Worm (Caenorhabditis elegans): ENCODE results near the gene nlp-22.

nlp-22 gene

DNA sequence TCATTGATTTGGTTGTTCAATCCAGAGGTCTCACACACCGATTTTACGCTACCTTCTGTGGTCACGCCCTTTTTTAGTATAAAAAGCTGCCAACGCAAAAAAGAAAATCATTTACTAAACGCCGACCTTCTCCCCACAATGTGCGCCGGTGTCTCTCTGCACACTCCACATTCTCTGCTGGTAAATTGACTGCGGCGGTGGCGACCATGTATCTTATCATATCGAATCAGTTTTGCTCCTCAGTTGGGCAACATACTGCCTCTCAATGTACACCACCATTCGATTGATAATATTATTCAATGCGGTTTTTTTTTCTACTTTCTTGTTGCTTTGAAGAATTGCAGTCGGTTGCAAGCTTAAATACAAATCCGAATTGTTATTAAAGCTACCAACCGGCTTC lies 30.2 kb upstream of the nlp-22 start:
- TF ChIP-seq ceh-36 (tag; optimal IDR thresholded peaks at IDR 0.05): no peak
- no peak for TF ChIP-seq hmg-4 (GFP tag; optimal IDR thresholded peaks at IDR 0.05)
- TF ChIP-seq tbx-37 (GFP tag; conservative IDR thresholded peaks at IDR 0.05): no peak
- no peak for TF ChIP-seq tra-4 (tag; optimal IDR thresholded peaks at IDR 0.05)
- no peak for TF ChIP-seq hnd-1 (tag; optimal IDR thresholded peaks at IDR 0.05)
- TF ChIP-seq scrt-1 (GFP tag; IDR thresholded peaks at IDR 0.05): no peak
- TF ChIP-seq ama-1 (optimal IDR thresholded peaks at IDR 0.05): no peak
- no peak for TF ChIP-seq F13C5.2 (tag; optimal IDR thresholded peaks at IDR 0.05)
- TF ChIP-seq ets-7 (tag; optimal IDR thresholded peaks at IDR 0.05): no peak
- TF ChIP-seq ceh-13 (GFP tag; optimal IDR thresholded peaks at IDR 0.05): no peak
- no peak for TF ChIP-seq tbx-11 (GFP tag; IDR thresholded peaks at IDR 0.05)
- TF ChIP-seq B0310.2 (tag; optimal IDR thresholded peaks at IDR 0.05): no peak
- TF ChIP-seq pes-1 (GFP tag; IDR thresholded peaks at IDR 0.05): no peak
- no peak for TF ChIP-seq hmbx-1 (tag; optimal IDR thresholded peaks at IDR 0.05)
- TF ChIP-seq flt-1 (GFP tag; IDR thresholded peaks at IDR 0.05): no peak
- TF ChIP-seq sea-1 (GFP tag; conservative IDR thresholded peaks at IDR 0.05): no peak
- no peak for TF ChIP-seq aly-1 (tag; optimal IDR thresholded peaks at IDR 0.05)

DNA sequence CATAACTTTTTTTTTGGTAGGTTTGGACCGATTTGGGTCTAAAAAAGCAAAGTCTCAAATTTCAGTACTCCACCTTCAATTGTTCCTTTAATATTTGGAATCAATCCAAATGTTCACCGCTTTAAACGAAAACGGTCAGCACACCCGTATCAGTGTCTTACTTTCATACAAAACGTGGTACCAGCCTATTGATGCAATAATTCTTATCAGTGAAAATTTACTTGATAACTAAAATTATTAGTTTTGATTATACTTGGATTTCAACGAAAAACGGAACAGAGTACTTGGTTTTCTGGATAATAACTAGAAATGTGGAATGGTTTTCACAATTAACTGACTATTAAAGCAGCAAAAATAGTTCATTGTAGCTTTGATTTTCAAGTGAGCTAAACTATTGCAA lies 28.8 kb upstream of the nlp-22 start:
- TF ChIP-seq ceh-13 (GFP tag; optimal IDR thresholded peaks at IDR 0.05): no peak
- no peak for TF ChIP-seq tra-4 (tag; optimal IDR thresholded peaks at IDR 0.05)
- no peak for TF ChIP-seq aly-1 (tag; optimal IDR thresholded peaks at IDR 0.05)
- TF ChIP-seq sea-1 (GFP tag; conservative IDR thresholded peaks at IDR 0.05): no peak
- TF ChIP-seq hmbx-1 (tag; optimal IDR thresholded peaks at IDR 0.05): no peak
- no peak for TF ChIP-seq hmg-4 (GFP tag; optimal IDR thresholded peaks at IDR 0.05)
- no peak for TF ChIP-seq scrt-1 (GFP tag; IDR thresholded peaks at IDR 0.05)
- no peak for TF ChIP-seq B0310.2 (tag; optimal IDR thresholded peaks at IDR 0.05)
- no peak for TF ChIP-seq ets-7 (tag; optimal IDR thresholded peaks at IDR 0.05)
- TF ChIP-seq tbx-11 (GFP tag; IDR thresholded peaks at IDR 0.05): no peak
- no peak for TF ChIP-seq hnd-1 (tag; optimal IDR thresholded peaks at IDR 0.05)
- TF ChIP-seq flt-1 (GFP tag; IDR thresholded peaks at IDR 0.05): no peak
- TF ChIP-seq ama-1 (optimal IDR thresholded peaks at IDR 0.05): no peak
- no peak for TF ChIP-seq tbx-37 (GFP tag; conservative IDR thresholded peaks at IDR 0.05)
- no peak for TF ChIP-seq pes-1 (GFP tag; IDR thresholded peaks at IDR 0.05)
- no peak for TF ChIP-seq F13C5.2 (tag; optimal IDR thresholded peaks at IDR 0.05)
- no peak for TF ChIP-seq ceh-36 (tag; optimal IDR thresholded peaks at IDR 0.05)

DNA sequence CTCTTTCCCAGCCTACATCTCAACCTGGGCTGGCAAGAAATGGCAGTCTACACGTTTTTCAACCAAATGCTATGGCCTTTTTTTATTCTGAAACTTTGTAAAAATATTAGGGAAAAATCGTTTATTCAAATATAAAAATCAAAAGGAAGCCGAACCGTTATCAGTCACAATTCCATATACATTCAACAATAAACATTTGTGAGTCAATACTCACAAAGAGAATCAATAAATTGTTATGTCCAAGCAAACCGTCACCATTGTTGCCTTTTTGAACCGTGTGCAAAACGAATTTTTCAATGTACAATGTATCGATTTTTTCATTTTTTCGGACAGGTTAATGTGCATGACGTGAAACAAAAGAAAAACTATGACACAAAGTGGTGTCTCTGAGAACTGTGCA lies 27.2 kb upstream of the nlp-22 start:
- TF ChIP-seq F13C5.2 (tag; optimal IDR thresholded peaks at IDR 0.05) (no peak), hnd-1 (tag; optimal IDR thresholded peaks at IDR 0.05) (no peak), scrt-1 (GFP tag; IDR thresholded peaks at IDR 0.05) (no peak), ceh-36 (tag; optimal IDR thresholded peaks at IDR 0.05) (no peak), sea-1 (GFP tag; conservative IDR thresholded peaks at IDR 0.05) (no peak), aly-1 (tag; optimal IDR thresholded peaks at IDR 0.05) (no peak)

DNA sequence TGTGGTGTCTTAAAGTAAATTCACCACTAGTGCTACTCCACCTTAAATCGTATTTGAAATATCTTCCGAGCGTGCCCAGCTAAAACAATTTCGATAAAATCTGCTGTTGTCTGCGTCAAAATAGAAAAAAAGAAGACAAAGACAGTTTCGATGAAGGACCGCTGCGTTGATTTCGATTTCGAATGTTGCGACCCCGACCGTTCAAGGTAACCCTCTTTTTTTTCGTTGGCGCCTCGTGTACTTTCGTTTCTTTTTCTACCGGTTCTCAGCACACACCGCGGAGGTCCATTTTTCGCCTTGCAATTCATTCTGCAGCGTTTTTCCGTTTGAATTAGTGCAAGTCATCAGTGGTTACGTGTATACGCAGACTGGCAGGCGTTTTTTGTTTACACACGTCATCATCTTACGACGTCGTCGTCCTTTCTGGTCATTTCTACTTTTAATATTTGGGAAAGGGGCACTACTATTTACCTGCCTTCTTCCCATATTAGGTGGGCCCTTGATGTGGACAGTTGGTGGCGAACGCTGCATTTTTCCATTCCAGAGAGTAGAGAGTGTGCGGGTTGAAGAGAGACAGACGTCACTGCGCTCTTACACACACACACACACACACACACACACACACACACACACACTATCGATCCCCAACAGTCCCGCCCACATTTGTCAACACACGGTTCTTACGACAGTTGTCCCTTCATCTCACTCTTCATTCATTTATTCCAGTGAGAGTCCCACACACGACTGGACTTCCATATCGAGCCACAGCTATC lies 26.3 kb upstream of the nlp-22 start:
- TF ChIP-seq scrt-1 (GFP tag; IDR thresholded peaks at IDR 0.05) (peak; percentile 20; the same call in 1 of the 2 replicates), tra-4 (tag; optimal IDR thresholded peaks at IDR 0.05) (peak; percentile 2), hnd-1 (tag; optimal IDR thresholded peaks at IDR 0.05) (no peak), aly-1 (tag; optimal IDR thresholded peaks at IDR 0.05) (no peak), B0310.2 (tag; optimal IDR thresholded peaks at IDR 0.05) (no peak), pes-1 (GFP tag; IDR thresholded peaks at IDR 0.05) (0 out of 2 replicates have a peak, but pooled peaks have one; percentile 9)

DNA sequence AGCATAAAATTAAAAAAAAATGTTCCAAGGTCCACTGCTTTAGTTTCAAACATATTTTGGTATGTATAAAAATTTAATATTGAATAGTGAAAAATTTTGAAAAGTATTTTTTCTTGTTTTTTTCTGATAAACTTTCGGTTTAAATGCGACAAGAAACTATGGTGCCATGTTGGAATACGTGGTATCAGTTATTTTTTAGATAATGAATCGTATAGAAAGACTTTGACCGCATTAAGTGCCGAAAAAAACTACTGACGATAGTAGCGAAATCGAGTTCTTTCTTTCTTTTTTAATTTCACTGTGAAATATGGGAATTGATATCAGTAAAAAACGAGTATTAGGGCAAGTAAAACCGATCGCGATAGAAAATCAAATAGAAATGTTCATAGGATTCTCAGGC lies 24.0 kb upstream of the nlp-22 start, which contains the start of gene T24D8.6:
Gene T24D8.6, minus strand, starts transcription at position 101 of the 400 bp plus-strand sequence.
- TF ChIP-seq ceh-13 (GFP tag; optimal IDR thresholded peaks at IDR 0.05) (no peak), hmbx-1 (tag; optimal IDR thresholded peaks at IDR 0.05) (no peak), hmg-4 (GFP tag; optimal IDR thresholded peaks at IDR 0.05) (no peak), B0310.2 (tag; optimal IDR thresholded peaks at IDR 0.05) (no peak), F13C5.2 (tag; optimal IDR thresholded peaks at IDR 0.05) (no peak), flt-1 (GFP tag; IDR thresholded peaks at IDR 0.05) (no peak)

DNA sequence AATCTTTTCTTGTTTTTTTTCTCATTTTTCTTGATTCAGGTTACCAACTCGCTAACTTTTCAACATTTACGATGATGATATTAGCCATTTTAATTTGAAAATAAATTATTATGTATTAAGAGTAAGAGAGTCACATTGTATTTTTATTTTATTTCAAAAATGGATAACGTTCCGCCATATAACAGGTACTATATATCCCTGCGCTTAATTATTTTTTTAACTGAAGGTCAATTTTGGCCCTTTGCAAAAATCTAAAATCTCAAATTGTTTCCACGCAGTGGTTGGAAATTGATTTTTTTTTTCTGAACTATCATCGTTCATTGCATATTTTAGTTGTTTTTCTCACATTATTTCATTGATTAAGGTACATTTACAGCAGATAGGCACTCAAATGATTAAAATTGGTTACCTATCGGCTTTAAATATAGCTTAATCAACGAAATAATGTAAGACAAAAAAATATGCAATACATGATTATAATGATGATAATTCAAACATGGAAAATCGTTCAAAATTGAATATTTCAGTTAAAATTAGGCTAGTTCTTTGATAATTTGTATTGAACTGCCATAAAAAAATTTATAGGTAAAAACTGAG lies 22.9 kb upstream of the nlp-22 start:
- TF ChIP-seq ama-1 (optimal IDR thresholded peaks at IDR 0.05) (no peak), hmg-4 (GFP tag; optimal IDR thresholded peaks at IDR 0.05) (no peak), tbx-37 (GFP tag; conservative IDR thresholded peaks at IDR 0.05) (no peak), hmbx-1 (tag; optimal IDR thresholded peaks at IDR 0.05) (no peak), tbx-11 (GFP tag; IDR thresholded peaks at IDR 0.05) (no peak), aly-1 (tag; optimal IDR thresholded peaks at IDR 0.05) (no peak), pes-1 (GFP tag; IDR thresholded peaks at IDR 0.05) (no peak), sea-1 (GFP tag; conservative IDR thresholded peaks at IDR 0.05) (no peak), hnd-1 (tag; optimal IDR thresholded peaks at IDR 0.05) (no peak), ceh-36 (tag; optimal IDR thresholded peaks at IDR 0.05) (no peak)

DNA sequence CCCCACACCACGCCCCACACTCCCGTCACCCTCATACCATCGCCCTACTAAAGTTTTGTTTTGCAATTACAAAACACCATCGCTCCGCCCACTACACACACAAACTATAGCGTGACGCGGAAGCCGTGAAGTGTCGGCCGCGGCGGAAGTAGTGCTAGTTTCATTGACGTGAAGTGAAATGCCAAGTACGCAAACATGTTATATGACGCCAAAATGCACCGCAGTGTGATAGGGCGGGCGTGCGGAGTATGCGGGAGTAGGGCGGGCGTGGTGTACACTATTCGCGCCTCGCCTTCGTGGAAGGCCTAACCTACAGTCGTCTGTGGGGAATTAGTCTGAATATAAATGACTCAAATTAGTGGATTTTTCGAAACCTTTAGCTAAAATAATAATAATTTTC lies 21.0 kb upstream of the nlp-22 start:
- TF ChIP-seq tbx-37 (GFP tag; conservative IDR thresholded peaks at IDR 0.05) (no peak), sea-1 (GFP tag; conservative IDR thresholded peaks at IDR 0.05) (no peak), hnd-1 (tag; optimal IDR thresholded peaks at IDR 0.05) (no peak), ceh-13 (GFP tag; optimal IDR thresholded peaks at IDR 0.05) (no peak), pes-1 (GFP tag; IDR thresholded peaks at IDR 0.05) (no peak), ceh-36 (tag; optimal IDR thresholded peaks at IDR 0.05) (no peak), ama-1 (optimal IDR thresholded peaks at IDR 0.05) (no peak), B0310.2 (tag; optimal IDR thresholded peaks at IDR 0.05) (no peak), F13C5.2 (tag; optimal IDR thresholded peaks at IDR 0.05) (no peak), ets-7 (tag; optimal IDR thresholded peaks at IDR 0.05) (no peak)

Measured in whole organism, early embryonic.